Fruit fly (Drosophila melanogaster) whole organism, adult: Measurements from ENCODE around the gene sky.
A peak's percentile ranks its signal among the peaks of the same experiment; 100 is the strongest.

Experiments
- CG14711 ChIP-seq: fragments of 200-800 bp; sonication (Bioruptor generic); optimal IDR thresholded peaks from 2 replicates; lab custom pipeline; 2018; ENCODE audit warnings: missing biosample characterization, mild to moderate bottlenecking, missing genetic modification characterization, moderate library complexity
- CG33017 ChIP-seq: fragments of 200-800 bp; sonication (Bioruptor generic); optimal IDR thresholded peaks from 2 replicates; lab custom pipeline; 2018; ENCODE audit warnings: missing biosample characterization, mild to moderate bottlenecking, missing genetic modification characterization, moderate library complexity
- CG5204 ChIP-seq: fragments of 200-800 bp; sonication (Bioruptor generic); optimal IDR thresholded peaks from 2 replicates; lab custom pipeline; 2016; ENCODE audit warnings: missing biosample characterization, missing genetic modification characterization
- CG7101 ChIP-seq: fragments of 200-800 bp; sonication (Bioruptor generic); optimal IDR thresholded peaks from 2 replicates; lab custom pipeline; 2018; ENCODE audit warnings: missing biosample characterization, mild to moderate bottlenecking, missing genetic modification characterization, moderate library complexity
- Crg-1 ChIP-seq: fragments of 200-800 bp; sonication (Bioruptor generic); optimal IDR thresholded peaks from 2 replicates; lab custom pipeline; 2016; ENCODE audit warnings: missing biosample characterization, missing genetic modification characterization
- Mnt ChIP-seq: fragments of 200-800 bp; sonication (Bioruptor generic); optimal IDR thresholded peaks from 2 replicates; lab custom pipeline; 2016; ENCODE audit warnings: missing biosample characterization, mild to moderate bottlenecking, missing genetic modification characterization
- bab1 ChIP-seq: fragments of 200-800 bp; sonication (Bioruptor generic); optimal IDR thresholded peaks from 3 replicates; lab custom pipeline; 2019; ENCODE audit warnings: missing biosample characterization, mild to moderate bottlenecking, missing genetic modification characterization, moderate library complexity
- tj ChIP-seq: fragments of 200-800 bp; sonication (Bioruptor generic); optimal IDR thresholded peaks from 3 replicates; lab custom pipeline; 2017; ENCODE audit warnings: missing biosample characterization, mild to moderate bottlenecking, missing genetic modification characterization, moderate library complexity
- toe ChIP-seq: fragments of 200-800 bp; sonication (Bioruptor generic); optimal IDR thresholded peaks from 2 replicates; lab custom pipeline; 2016; ENCODE audit warnings: missing biosample characterization, missing genetic modification characterization

- TF ChIP-seq bab1 (GFP tag; lab: Kevin White, UChicago) (no peak), Crg-1 (no peak), toe (no peak), CG5204 (GFP tag; lab: Kevin White, UChicago) (no peak), CG14711 (tag; lab: Kevin White, UChicago) (peak; percentile 92), tj (no peak), Mnt (GFP tag; lab: Kevin White, UChicago) (no peak), CG33017 (tag; lab: Kevin White, UChicago) (no peak), CG7101 (tag; lab: Kevin White, UChicago) (no peak)
Observed at dm6 chr2L:20891188-20891587, 27.5 kb downstream of the sky start.
